Fruit fly (Drosophila melanogaster): ENCODE measurements around the gene CG7702.
A peak's percentile ranks its signal among the peaks of the same experiment; 100 is the strongest.

CG7702 gene

DNA sequence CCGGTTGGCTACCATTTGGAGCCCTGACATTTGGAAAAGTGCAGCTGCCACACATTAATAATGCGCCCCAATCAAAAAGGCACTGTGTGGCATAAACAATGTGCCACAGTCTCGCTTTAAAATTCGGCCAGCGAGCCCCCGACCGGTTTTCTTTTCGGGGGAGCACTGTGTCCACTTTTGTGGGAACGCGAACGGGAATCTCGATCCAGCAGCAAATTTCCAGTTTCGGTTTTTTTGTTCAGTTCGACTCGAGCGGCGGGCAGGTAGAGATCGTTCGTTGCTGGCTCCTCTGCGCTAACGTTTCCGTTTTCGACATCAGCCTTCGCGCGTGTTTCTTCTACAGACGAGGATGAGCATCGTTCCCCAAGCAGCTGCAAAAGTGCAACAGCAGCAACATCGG is at the start of gene CG7702:
Gene CG7702, plus strand, starts transcription at position 239 of the 400 bp plus-strand sequence.
- TF ChIP-seq psq (optimal IDR thresholded peaks at IDR 0.05) (no peak), EcR (GFP tag; optimal IDR thresholded peaks at IDR 0.05) (no peak), pan (optimal IDR thresholded peaks at IDR 0.05) (no peak), Dll (optimal IDR thresholded peaks at IDR 0.05) (no peak), CG8478 (optimal IDR thresholded peaks at IDR 0.05) (no peak), usp (GFP tag; optimal IDR thresholded peaks at IDR 0.05) (no peak)

DNA sequence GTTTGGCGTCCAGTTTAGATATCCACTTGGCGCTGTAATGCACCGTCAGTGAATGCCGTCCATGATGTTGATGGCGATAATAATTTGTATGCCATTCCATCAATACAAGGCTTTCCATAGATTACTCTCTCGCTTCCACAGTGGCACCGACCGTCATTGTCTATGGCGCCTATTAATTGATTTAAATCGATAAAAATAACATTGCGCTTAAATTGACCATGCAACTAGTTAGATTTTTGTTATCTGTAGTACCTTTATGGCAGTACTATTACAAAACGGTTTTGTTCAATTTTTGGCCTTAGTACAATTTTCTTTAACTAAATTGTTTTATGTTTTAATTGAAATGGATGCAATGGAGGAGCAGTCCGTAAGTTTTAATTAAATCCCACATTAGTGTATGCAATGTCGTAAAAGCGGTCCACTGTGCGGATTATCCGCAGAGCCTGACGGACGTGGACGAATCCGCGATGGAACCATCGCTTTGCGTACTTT is 49.7 kb upstream of the CG7702 start:
- TF ChIP-seq pan (optimal IDR thresholded peaks at IDR 0.05) (no peak), EcR (GFP tag; optimal IDR thresholded peaks at IDR 0.05) (no peak), CG8478 (optimal IDR thresholded peaks at IDR 0.05) (no peak), psq (optimal IDR thresholded peaks at IDR 0.05) (no peak), usp (GFP tag; optimal IDR thresholded peaks at IDR 0.05) (no peak), Dll (optimal IDR thresholded peaks at IDR 0.05) (no peak)

DNA sequence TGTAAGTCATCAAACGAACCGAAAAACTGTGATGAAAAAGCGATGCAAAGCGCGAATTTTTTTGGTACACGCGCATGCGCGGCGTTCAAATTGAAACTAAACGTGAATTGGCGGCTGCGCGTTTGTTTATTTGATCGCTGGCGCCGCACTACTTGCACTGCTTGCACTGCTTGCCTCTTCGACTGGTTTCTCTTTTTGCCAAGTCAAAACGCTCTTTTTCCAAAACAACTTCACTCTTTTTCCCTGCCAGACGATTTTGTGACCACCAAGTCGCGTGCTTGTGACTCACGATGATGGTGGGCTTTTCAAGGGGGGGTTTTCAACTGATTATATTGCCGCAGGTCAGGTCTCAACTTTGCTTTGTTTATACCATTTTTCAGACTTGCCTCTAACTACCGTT is 48.0 kb upstream of the CG7702 start, which contains the start of gene CG14304:
Gene CG14304, minus strand, starts transcription at position 98 of the 400 bp plus-strand sequence.
- no peak for TF ChIP-seq CG8478 (optimal IDR thresholded peaks at IDR 0.05)
- no peak for TF ChIP-seq psq (optimal IDR thresholded peaks at IDR 0.05)
- no peak for TF ChIP-seq usp (GFP tag; optimal IDR thresholded peaks at IDR 0.05)
- TF ChIP-seq Dll (optimal IDR thresholded peaks at IDR 0.05), result no peak
- no peak for TF ChIP-seq pan (optimal IDR thresholded peaks at IDR 0.05)
- no peak for TF ChIP-seq EcR (GFP tag; optimal IDR thresholded peaks at IDR 0.05)

DNA sequence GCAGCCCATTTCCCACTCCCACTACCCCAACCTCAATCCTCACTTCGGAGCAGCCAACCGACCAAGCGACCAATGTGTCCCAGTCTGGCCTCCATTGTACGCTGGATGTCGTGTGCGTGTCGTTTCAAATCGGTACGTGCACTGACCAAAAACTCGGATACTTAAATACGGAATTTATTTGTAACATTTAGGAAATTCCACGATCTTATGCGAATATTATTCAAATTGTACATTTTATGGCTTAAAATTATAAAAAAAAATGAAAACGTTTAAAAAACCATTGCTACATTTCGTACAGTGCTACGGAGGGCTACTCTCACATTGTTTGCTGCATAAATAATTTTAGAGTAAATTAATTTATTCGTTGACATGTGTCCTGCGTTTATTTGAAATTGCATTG is 44.6 kb upstream of the CG7702 start:
- TF ChIP-seq Dll (optimal IDR thresholded peaks at IDR 0.05) (no peak), EcR (GFP tag; optimal IDR thresholded peaks at IDR 0.05) (no peak), usp (GFP tag; optimal IDR thresholded peaks at IDR 0.05) (no peak), CG8478 (optimal IDR thresholded peaks at IDR 0.05) (no peak), pan (optimal IDR thresholded peaks at IDR 0.05) (no peak), psq (optimal IDR thresholded peaks at IDR 0.05) (no peak)

DNA sequence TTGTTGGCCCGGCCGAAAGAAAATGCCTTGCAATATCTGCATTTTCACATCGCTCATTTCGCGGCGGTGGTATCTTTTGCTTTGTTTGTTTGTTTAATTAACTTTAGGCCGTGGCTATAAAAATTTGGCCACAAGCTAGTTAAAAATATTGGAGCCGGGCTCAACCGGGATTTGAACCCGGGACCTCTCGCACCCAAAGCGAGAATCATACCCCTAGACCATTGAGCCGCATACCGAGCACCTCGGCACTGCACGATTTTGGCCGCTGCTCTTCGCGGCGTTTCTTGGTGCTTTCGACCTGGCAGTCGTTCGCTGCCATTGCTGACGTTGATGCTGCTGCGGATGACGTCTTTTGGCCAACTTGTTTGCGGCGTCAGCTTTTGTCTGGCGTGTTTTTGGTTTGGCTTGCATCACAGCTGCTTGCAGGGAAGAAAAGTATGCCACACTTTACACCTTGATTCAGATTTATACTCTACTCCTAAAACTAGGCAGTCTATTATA is 40.8 kb upstream of the CG7702 start:
- TF ChIP-seq EcR (GFP tag; optimal IDR thresholded peaks at IDR 0.05), result no peak

DNA sequence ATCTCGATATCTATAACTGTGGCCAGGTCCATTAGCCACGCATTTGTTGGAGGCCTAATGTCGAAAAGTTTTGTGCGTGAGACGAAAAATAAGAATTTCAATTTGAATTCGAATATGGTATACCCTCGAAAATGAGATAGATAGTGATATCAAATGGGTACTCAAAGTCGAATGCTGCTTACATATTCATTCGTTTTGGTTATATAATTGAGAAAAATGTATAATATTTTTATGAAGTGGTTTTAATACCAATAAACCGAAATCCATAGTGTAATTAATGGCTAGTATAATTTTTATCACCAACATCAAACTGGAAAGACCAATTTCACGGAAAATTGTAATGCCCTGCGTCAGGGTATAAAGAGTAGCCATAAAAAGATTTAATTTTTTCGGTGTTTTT is 36.1 kb upstream of the CG7702 start:
- TF ChIP-seq usp (GFP tag; optimal IDR thresholded peaks at IDR 0.05), result no peak
- TF ChIP-seq CG8478 (optimal IDR thresholded peaks at IDR 0.05), result no peak
- TF ChIP-seq Dll (optimal IDR thresholded peaks at IDR 0.05), result no peak
- TF ChIP-seq pan (optimal IDR thresholded peaks at IDR 0.05), result no peak
- TF ChIP-seq psq (optimal IDR thresholded peaks at IDR 0.05), result no peak
- TF ChIP-seq EcR (GFP tag; optimal IDR thresholded peaks at IDR 0.05), result no peak

DNA sequence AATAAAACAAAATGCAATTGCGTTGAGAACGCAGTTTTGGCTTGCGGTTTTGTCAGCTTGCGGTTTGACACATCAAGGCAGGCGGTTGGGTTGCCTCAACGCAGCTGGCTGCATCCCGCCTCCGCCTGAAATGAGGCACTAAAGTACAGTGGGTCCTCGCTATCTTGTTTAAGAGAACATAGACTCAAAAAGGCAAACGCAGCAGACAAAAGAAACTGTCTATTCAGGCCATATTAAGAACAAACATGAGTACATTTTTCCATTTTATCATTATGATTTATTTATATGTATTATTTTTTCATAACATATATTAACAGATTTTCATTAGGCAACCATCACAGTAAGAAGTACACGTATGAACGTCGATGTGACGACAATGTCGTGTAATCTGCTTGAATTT is 29.5 kb upstream of the CG7702 start:
- TF ChIP-seq CG8478 (optimal IDR thresholded peaks at IDR 0.05) (no peak), usp (GFP tag; optimal IDR thresholded peaks at IDR 0.05) (no peak), pan (optimal IDR thresholded peaks at IDR 0.05) (no peak), EcR (GFP tag; optimal IDR thresholded peaks at IDR 0.05) (no peak), psq (optimal IDR thresholded peaks at IDR 0.05) (no peak), Dll (optimal IDR thresholded peaks at IDR 0.05) (no peak)

DNA sequence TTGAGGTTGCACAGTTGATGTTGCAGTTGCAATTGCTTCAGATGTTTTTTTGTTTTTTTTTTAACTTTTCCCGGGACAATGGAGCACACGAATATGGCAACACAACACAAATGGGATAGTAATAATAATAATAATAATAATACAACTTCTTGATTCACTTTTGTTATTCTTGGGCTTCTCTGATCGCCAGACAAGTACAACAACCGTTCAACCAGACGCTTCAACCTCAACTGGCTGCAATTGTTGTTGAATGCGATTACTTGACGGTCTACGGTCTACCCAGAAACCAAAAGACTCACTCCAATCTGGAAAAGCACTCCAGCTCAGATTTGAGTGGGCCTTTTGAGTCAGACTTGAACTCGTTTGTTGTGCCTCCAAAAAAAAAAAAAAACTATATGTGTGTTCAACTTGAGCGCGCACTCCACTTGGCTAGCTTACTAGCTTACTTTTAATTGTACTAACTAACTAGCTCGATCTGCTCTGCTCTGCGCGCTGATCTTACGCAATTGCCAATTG is 27.9 kb upstream of the CG7702 start, which contains the start of gene CG14301:
Gene CG14301, minus strand, starts transcription at position 216 of the 516 bp plus-strand sequence.
- TF ChIP-seq Dll (optimal IDR thresholded peaks at IDR 0.05), result no peak
- TF ChIP-seq usp (GFP tag; optimal IDR thresholded peaks at IDR 0.05), result no peak
- TF ChIP-seq pan (optimal IDR thresholded peaks at IDR 0.05), result no peak
- TF ChIP-seq psq (optimal IDR thresholded peaks at IDR 0.05), result no peak
- no peak for TF ChIP-seq EcR (GFP tag; optimal IDR thresholded peaks at IDR 0.05)

DNA sequence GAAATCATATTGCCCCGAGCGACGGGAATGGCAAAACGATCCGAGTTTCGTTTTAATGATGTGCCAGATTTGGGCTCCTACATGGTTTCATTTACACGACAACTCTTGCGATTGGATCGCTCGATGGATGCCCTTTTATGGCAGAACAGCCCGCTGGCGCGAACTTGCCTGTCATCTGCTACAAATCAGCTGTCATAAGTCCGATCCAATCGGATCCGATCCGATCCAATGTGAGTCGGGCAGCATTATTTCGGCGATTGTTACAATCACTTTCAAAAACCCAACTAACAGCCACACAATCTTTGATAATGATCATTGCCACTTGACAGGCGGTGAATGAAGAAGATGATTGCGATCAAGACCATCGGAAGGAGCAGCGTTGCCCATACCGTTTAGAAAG is 25.5 kb upstream of the CG7702 start:
- TF ChIP-seq Dll (optimal IDR thresholded peaks at IDR 0.05) (no peak), EcR (GFP tag; optimal IDR thresholded peaks at IDR 0.05) (no peak), CG8478 (optimal IDR thresholded peaks at IDR 0.05) (no peak), pan (optimal IDR thresholded peaks at IDR 0.05) (no peak), psq (optimal IDR thresholded peaks at IDR 0.05) (no peak), usp (GFP tag; optimal IDR thresholded peaks at IDR 0.05) (no peak)

DNA sequence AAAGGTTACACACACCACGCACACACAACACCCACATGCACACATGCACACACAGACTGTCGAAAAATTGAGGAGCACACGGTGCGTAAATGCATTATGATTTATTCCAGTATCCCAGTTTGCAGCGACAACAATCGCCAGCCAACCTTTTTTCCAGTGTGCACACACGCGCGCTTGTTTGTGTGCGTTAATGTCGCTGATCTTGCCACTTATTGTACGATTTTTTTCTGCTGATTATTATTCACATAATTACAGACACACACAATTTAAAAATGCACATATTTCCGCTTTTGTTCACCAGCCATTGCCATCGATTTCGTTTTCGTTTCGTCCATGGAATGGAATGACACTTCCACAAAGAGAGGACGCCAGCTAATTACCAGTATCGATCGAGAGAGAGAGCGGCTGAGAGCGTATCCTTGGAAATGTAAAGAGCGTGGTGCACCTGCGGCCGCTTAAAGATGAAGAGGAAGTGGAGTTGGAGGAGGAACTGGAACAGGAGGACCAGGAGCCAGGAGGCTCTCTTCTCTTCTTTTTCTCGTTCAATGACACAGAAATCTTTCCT is 10.7 kb upstream of the CG7702 start:
- no peak for TF ChIP-seq pan (optimal IDR thresholded peaks at IDR 0.05)
- TF ChIP-seq Dll (optimal IDR thresholded peaks at IDR 0.05), result peak; percentile 61

DNA sequence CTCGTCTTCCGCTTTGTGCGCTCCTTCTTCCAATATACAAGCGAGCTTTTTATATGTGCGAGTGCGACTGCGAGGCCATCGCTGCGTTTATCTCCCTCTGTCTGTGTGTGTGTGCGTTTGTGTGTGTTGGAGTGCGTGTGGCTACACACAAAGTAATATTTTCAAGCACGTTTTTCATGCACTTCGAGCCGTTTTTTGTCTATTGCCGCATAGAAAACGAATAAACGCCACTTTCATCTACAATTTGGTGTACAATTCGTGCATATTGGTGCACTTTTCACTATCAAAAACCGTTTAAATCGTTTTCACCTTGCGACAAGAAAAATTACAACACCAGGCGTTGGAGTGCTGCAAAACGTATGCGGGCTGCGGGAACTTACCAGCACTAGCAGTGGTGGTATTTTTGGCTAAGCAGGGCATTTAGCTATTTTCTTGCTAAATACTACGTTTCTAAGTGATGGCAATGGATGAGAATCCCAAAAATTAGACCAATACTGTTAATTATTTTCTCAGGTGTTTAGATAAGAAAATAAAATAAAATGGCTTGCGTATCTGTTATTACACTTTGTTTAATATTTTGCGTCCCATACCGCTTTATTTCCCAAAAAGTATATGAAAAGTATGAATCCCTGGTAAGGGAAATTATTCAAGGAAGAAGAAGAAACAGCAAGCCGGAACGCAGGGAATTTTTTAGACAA is 10.1 kb upstream of the CG7702 start, which contains the start of the genes CG31224 and CstF64:
Gene CG31224, minus strand, starts transcription at position 365 of the 698 bp plus-strand sequence.
Gene CstF64, plus strand, starts transcription at position 674 of the 698 bp plus-strand sequence.
- TF ChIP-seq EcR (GFP tag; optimal IDR thresholded peaks at IDR 0.05) (no peak), CG8478 (optimal IDR thresholded peaks at IDR 0.05) (no peak), usp (GFP tag; optimal IDR thresholded peaks at IDR 0.05) (no peak), psq (optimal IDR thresholded peaks at IDR 0.05) (no peak), Dll (optimal IDR thresholded peaks at IDR 0.05) (no peak), pan (optimal IDR thresholded peaks at IDR 0.05) (no peak)

DNA sequence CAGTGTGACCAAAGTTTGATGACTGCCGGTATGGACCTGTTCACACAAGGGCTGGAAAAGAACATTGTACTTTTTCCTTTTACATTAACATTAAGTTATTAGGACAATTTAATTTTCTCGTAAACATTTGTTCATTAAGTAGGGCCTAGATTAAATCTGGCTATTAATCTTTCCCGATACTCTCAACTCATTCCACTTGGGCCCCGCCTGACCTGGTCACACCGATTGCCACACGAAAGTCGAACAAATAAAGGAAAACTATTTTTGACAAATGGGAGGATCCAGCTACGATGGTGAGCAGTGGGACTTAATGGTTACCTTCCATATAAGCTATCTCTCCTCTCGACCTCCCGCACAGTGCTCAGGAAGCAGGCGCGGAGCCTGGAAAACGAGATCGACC is 5.7 kb upstream of the CG7702 start, which contains the start of the genes Cpsf73 and Gos28:
Gene Cpsf73, minus strand, starts transcription at position 28 of the 400 bp plus-strand sequence.
Gene Gos28, plus strand, starts transcription at position 214 of the 400 bp plus-strand sequence.
- TF ChIP-seq CG8478 (optimal IDR thresholded peaks at IDR 0.05) (no peak), pan (optimal IDR thresholded peaks at IDR 0.05) (no peak), Dll (optimal IDR thresholded peaks at IDR 0.05) (no peak), psq (optimal IDR thresholded peaks at IDR 0.05) (no peak), usp (GFP tag; optimal IDR thresholded peaks at IDR 0.05) (no peak), EcR (GFP tag; optimal IDR thresholded peaks at IDR 0.05) (no peak)

Measured in whole organism.